Worm (Caenorhabditis elegans) whole organism, L2 larva: ENCODE data around the gene R09H10.2.

Experiments
- F13H6.1 ChIP-seq: sonication (generic microtip); optimal IDR thresholded peaks from 2 replicates; lab custom pipeline; 2016; ENCODE audit warnings: missing genetic modification characterization, missing compliant biosample characterization
- R02D3.7 ChIP-seq: fragments of 150-350 bp; optimal IDR thresholded peaks from 2 replicates; lab custom pipeline; 2014; ENCODE audit warnings: missing biosample characterization, missing genetic modification characterization
- Y55F3AM.14 ChIP-seq: fragments of 200-800 bp; sonication (Bioruptor generic); optimal IDR thresholded peaks from 2 replicates; lab custom pipeline; 2018; ENCODE audit warnings: mild to moderate bottlenecking, missing genetic modification characterization, missing compliant biosample characterization
- alr-1 ChIP-seq: fragments of 150-350 bp; optimal IDR thresholded peaks from 2 replicates; lab custom pipeline; 2014; ENCODE audit warnings: missing biosample characterization, missing genetic modification characterization
- ama-1 ChIP-seq: fragments of 150-350 bp; optimal IDR thresholded peaks from 2 replicates; lab custom pipeline; 2018; ENCODE audit warnings: inconsistent platforms
- ceh-82 ChIP-seq: fragments of 150-350 bp; optimal IDR thresholded peaks from 2 replicates; lab custom pipeline; 2014; ENCODE audit warnings: missing biosample characterization, missing genetic modification characterization
- crh-2 ChIP-seq: sonication (generic microtip); optimal IDR thresholded peaks from 2 replicates; lab custom pipeline; 2017; ENCODE audit warnings: missing biosample characterization, missing genetic modification characterization
- elt-1 ChIP-seq: fragments of 150-350 bp; optimal IDR thresholded peaks from 2 replicates; lab custom pipeline; 2014; ENCODE audit warnings: missing biosample characterization, missing genetic modification characterization
- elt-3 ChIP-seq: sonication (generic microtip); optimal IDR thresholded peaks from 2 replicates; lab custom pipeline; 2017; ENCODE audit warnings: missing biosample characterization, missing genetic modification characterization
- fos-1 ChIP-seq: fragments of 150-350 bp; optimal IDR thresholded peaks from 2 replicates; lab custom pipeline; 2014; ENCODE audit warnings: missing biosample characterization, missing genetic modification characterization
- gmeb-1 ChIP-seq: fragments of 150-350 bp; optimal IDR thresholded peaks from 2 replicates; lab custom pipeline; 2014; ENCODE audit warnings: missing biosample characterization, missing genetic modification characterization
- lin-13 ChIP-seq: fragments of 150-350 bp; optimal IDR thresholded peaks from 2 replicates; lab custom pipeline; 2014; ENCODE audit warnings: missing biosample characterization, missing genetic modification reagents, missing genetic modification characterization
- lsy-2 ChIP-seq, 2 experiments: fragments of 150-350 bp in 1 of 2; sonication (generic microtip) in 1 of 2; optimal IDR thresholded peaks; 2 replicates each; lab custom pipeline; 2014 to 2017; ENCODE audit warnings: missing biosample characterization in 2 of 2, missing genetic modification characterization in 2 of 2
- mab-5 ChIP-seq: fragments of 150-350 bp; optimal IDR thresholded peaks from 2 replicates; lab custom pipeline; 2014; ENCODE audit warnings: missing biosample characterization, missing genetic modification characterization
- mbf-1 ChIP-seq: sonication (generic microtip); optimal IDR thresholded peaks from 2 replicates; lab custom pipeline; 2017; ENCODE audit warnings: missing biosample characterization, missing genetic modification characterization
- nhr-10 ChIP-seq: sonication (generic microtip); optimal IDR thresholded peaks from 2 replicates; lab custom pipeline; 2017; ENCODE audit warnings: missing biosample characterization, missing genetic modification characterization
- nhr-129 ChIP-seq: fragments of 150-350 bp; optimal IDR thresholded peaks from 2 replicates; lab custom pipeline; 2014; ENCODE audit warnings: missing biosample characterization, missing genetic modification characterization
- nhr-21 ChIP-seq: fragments of 150-350 bp; optimal IDR thresholded peaks from 2 replicates; lab custom pipeline; 2014; ENCODE audit warnings: missing biosample characterization, missing genetic modification characterization
- nhr-23 ChIP-seq: fragments of 150-350 bp; optimal IDR thresholded peaks from 2 replicates; lab custom pipeline; 2014; ENCODE audit warnings: missing biosample characterization, missing genetic modification reagents, missing genetic modification characterization
- nhr-237 ChIP-seq: fragments of 150-350 bp; optimal IDR thresholded peaks from 2 replicates; lab custom pipeline; 2014; ENCODE audit warnings: missing biosample characterization, missing genetic modification characterization
- nhr-25 ChIP-seq: fragments of 150-350 bp; sonication (generic microtip); optimal IDR thresholded peaks from 3 replicates; lab custom pipeline; 2014; ENCODE audit warnings: missing biosample characterization, missing genetic modification characterization
- nhr-6 ChIP-seq: fragments of 150-350 bp; optimal IDR thresholded peaks from 2 replicates; lab custom pipeline; 2014; ENCODE audit warnings: missing biosample characterization, missing genetic modification characterization
- skn-1 ChIP-seq: sonication (generic microtip); optimal IDR thresholded peaks from 2 replicates; lab custom pipeline; 2017; ENCODE audit warnings: missing biosample characterization, missing genetic modification characterization
- sma-3 ChIP-seq: sonication (generic microtip); optimal IDR thresholded peaks from 2 replicates; lab custom pipeline; 2016; ENCODE audit warnings: missing genetic modification reagents, missing genetic modification characterization, missing compliant biosample characterization
- sma-9 ChIP-seq, 2 experiments: fragments of 150-350 bp in 1 of 2; sonication (generic microtip) in 1 of 2; optimal IDR thresholded peaks; 2 replicates each; lab custom pipeline; 2014 to 2016; ENCODE audit warnings: missing genetic modification characterization in 2 of 2, mild to moderate bottlenecking in 1 of 2, missing biosample characterization in 1 of 2, missing compliant biosample characterization in 1 of 2, missing genetic modification reagents in 1 of 2, moderate library complexity in 1 of 2
- snpc-4 ChIP-seq: fragments of 150-350 bp; optimal IDR thresholded peaks from 2 replicates; lab custom pipeline; 2014; ENCODE audit warnings: missing biosample characterization, missing genetic modification characterization
- unc-62 ChIP-seq: fragments of 150-350 bp; optimal IDR thresholded peaks from 2 replicates; lab custom pipeline; 2014; ENCODE audit warnings: missing biosample characterization, missing genetic modification reagents, missing genetic modification characterization
- zag-1 ChIP-seq: fragments of 150-350 bp; optimal IDR thresholded peaks from 2 replicates; lab custom pipeline; 2014; ENCODE audit warnings: missing biosample characterization, missing genetic modification characterization
- ztf-1 ChIP-seq: fragments of 200-800 bp; sonication (Bioruptor generic); conservative IDR thresholded peaks from 2 replicates; pipeline ENCODE4 v1.3.6; 2022; ENCODE audit warnings: missing genetic modification characterization, missing compliant biosample characterization
- ztf-4 ChIP-seq: fragments of 150-350 bp; optimal IDR thresholded peaks from 2 replicates; lab custom pipeline; 2014; ENCODE audit warnings: missing biosample characterization, missing genetic modification characterization

R09H10.2 gene

ce11 chrIV:10612281-10612680 lies 9.5 kb downstream of the R09H10.2 start:
- TF ChIP-seq R02D3.7 (no peak), ztf-1 (GFP tag; lab: Robert Waterston, UW) (no peak), snpc-4 (tag; lab: Kevin White, UChicago) (no peak), nhr-25 (tag; lab: Kevin White, UChicago) (peak; percentile 37), fos-1 (tag; lab: Kevin White, UChicago) (no peak), lsy-2 (tag; optimal IDR thresholded peaks at IDR 0.05; lab: Kevin White, UChicago) (no peak), sma-9 (GFP tag; optimal IDR thresholded peaks at IDR 0.05; lab: Kevin White, UChicago) (peak; percentile 10), sma-9 (tag; optimal IDR thresholded peaks at IDR 0.05; lab: Kevin White, UChicago) (no peak), sma-3 (GFP tag; lab: Kevin White, UChicago) (peak; percentile 27), mab-5 (tag; lab: Kevin White, UChicago) (no peak), F13H6.1 (no peak), nhr-21 (tag; lab: Kevin White, UChicago) (peak; percentile 8)

- no peak for TF ChIP-seq nhr-237 (tag; lab: Kevin White, UChicago)
- TF ChIP-seq nhr-25 (tag; lab: Kevin White, UChicago): peak; percentile 49
Observed at ce11 chrIV:10614918-10615477, 12.3 kb downstream of the R09H10.2 start, which contains the start of gene ptr-14. ptr-14 (plus strand) TSS chrIV:10615427.

ce11 chrIV:10616366-10616765 lies 13.6 kb downstream of the R09H10.2 start:
- TF ChIP-seq nhr-10 (tag; lab: Kevin White, UChicago) (no peak), snpc-4 (tag; lab: Kevin White, UChicago) (no peak), elt-3 (tag; lab: Kevin White, UChicago) (no peak), nhr-21 (tag; lab: Kevin White, UChicago) (peak; percentile 31)

ce11 chrIV:10617099-10617498 lies 14.4 kb downstream of the R09H10.2 start:
- TF ChIP-seq elt-3 (tag; lab: Kevin White, UChicago): no peak
- TF ChIP-seq skn-1 (tag; lab: Kevin White, UChicago): no peak
- peak; percentile 21 for TF ChIP-seq crh-2 (tag; lab: Kevin White, UChicago)
- TF ChIP-seq nhr-129: peak; percentile 3
- TF ChIP-seq nhr-21 (tag; lab: Kevin White, UChicago): peak; percentile 2
- no peak for TF ChIP-seq sma-9 (GFP tag; optimal IDR thresholded peaks at IDR 0.05; lab: Kevin White, UChicago)
- TF ChIP-seq sma-9 (tag; optimal IDR thresholded peaks at IDR 0.05; lab: Kevin White, UChicago): no peak
- TF ChIP-seq nhr-25 (tag; lab: Kevin White, UChicago): peak; percentile 81
- TF ChIP-seq snpc-4 (tag; lab: Kevin White, UChicago): no peak
- TF ChIP-seq lin-13: no peak
- no peak for TF ChIP-seq nhr-237 (tag; lab: Kevin White, UChicago)
- no peak for TF ChIP-seq ztf-4 (tag; lab: Kevin White, UChicago)
- no peak for TF ChIP-seq elt-1 (tag; lab: Kevin White, UChicago)
- TF ChIP-seq, all 48 proteins: peak for 4

- no peak for TF ChIP-seq fos-1 (tag; lab: Kevin White, UChicago)
- TF ChIP-seq Y55F3AM.14 (GFP tag; lab: Kevin White, UChicago): no peak
- no peak for TF ChIP-seq ama-1 (lab: Kevin White, UChicago)
- no peak for TF ChIP-seq mbf-1 (tag; lab: Kevin White, UChicago)
- no peak for TF ChIP-seq nhr-6 (tag; lab: Kevin White, UChicago)
- no peak for TF ChIP-seq R02D3.7
- TF ChIP-seq unc-62 (GFP tag; lab: Kevin White, UChicago): no peak
Observed at ce11 chrIV:10620811-10621210, 18.1 kb downstream of the R09H10.2 start, which contains the start of gene R09H10.7. R09H10.7 (plus strand) TSS chrIV:10621111.

- TF ChIP-seq nhr-23 (tag; lab: Kevin White, UChicago) (no peak), sma-9 (GFP tag; optimal IDR thresholded peaks at IDR 0.05; lab: Kevin White, UChicago) (no peak), sma-9 (tag; optimal IDR thresholded peaks at IDR 0.05; lab: Kevin White, UChicago) (no peak), gmeb-1 (tag; lab: Kevin White, UChicago) (no peak), zag-1 (tag; lab: Kevin White, UChicago) (no peak), nhr-6 (tag; lab: Kevin White, UChicago) (no peak), alr-1 (tag; lab: Kevin White, UChicago) (no peak), fos-1 (tag; lab: Kevin White, UChicago) (peak; percentile 53), ceh-82 (tag; lab: Kevin White, UChicago) (no peak)
Observed at ce11 chrIV:10628724-10629123, 26.0 kb downstream of the R09H10.2 start, which contains the start of gene R09H10.5. R09H10.5 (minus strand) TSS chrIV:10628829.
